Worm (Caenorhabditis elegans) whole organism, L1 larva: Measurements from ENCODE around the gene dct-7.

Source experiments
- C34B4.2 ChIP-seq: sonication (generic microtip); optimal IDR thresholded peaks from 2 replicates; lab custom pipeline; 2017; ENCODE audit warnings: mild to moderate bottlenecking, missing genetic modification characterization, missing compliant biosample characterization
- elt-3 ChIP-seq, 6 experiments: fragments of 150-350 bp in 1 of 6; sonication (generic microtip); optimal IDR thresholded peaks; 2 replicates each; lab custom pipeline; 2017 to 2018; ENCODE audit warnings: missing biosample characterization in 6 of 6, missing genetic modification characterization in 6 of 6, inconsistent platforms in 1 of 6
- fkh-10 ChIP-seq: sonication (generic microtip); optimal IDR thresholded peaks from 2 replicates; lab custom pipeline; 2017; ENCODE audit warnings: missing biosample characterization, missing genetic modification reagents, missing genetic modification characterization
- grh-1 ChIP-seq: fragments of 200-800 bp; sonication (Bioruptor generic); IDR thresholded peaks from 2 replicates; pipeline ENCODE4 v1.3.6; 2022; ENCODE audit warnings: missing genetic modification reagents, missing genetic modification characterization, missing compliant biosample characterization
- jun-1 ChIP-seq: fragments of 150-350 bp; optimal IDR thresholded peaks from 2 replicates; lab custom pipeline; 2014; ENCODE audit warnings: missing biosample characterization, missing genetic modification reagents, missing genetic modification characterization
- lin-13 ChIP-seq: fragments of 150-350 bp; optimal IDR thresholded peaks from 2 replicates; lab custom pipeline; 2014; ENCODE audit warnings: missing biosample characterization, missing genetic modification reagents, missing genetic modification characterization
- nhr-237 ChIP-seq: fragments of 150-350 bp; optimal IDR thresholded peaks from 2 replicates; lab custom pipeline; 2014; ENCODE audit warnings: missing biosample characterization, missing genetic modification characterization
- nhr-47 ChIP-seq: sonication (generic microtip); optimal IDR thresholded peaks from 2 replicates; lab custom pipeline; 2016; ENCODE audit warnings: mild to moderate bottlenecking, missing genetic modification characterization, moderate library complexity, missing compliant biosample characterization
- skn-1 ChIP-seq: fragments of 150-350 bp; optimal IDR thresholded peaks from 2 replicates; lab custom pipeline; 2014; ENCODE audit warnings: missing biosample characterization, missing genetic modification characterization

- TF ChIP-seq lin-13 (GFP tag; lab: Kevin White, UChicago) (no peak), elt-3 (tag; optimal IDR thresholded peaks at IDR 0.05; lab: Kevin White, UChicago) (no peak), jun-1 (no peak), skn-1 (tag; lab: Kevin White, UChicago) (no peak), fkh-10 (GFP tag; lab: Kevin White, UChicago) (no peak), grh-1 (GFP tag; lab: Robert Waterston, UW) (no peak), nhr-237 (tag; lab: Kevin White, UChicago) (no peak), nhr-47 (tag; lab: Kevin White, UChicago) (no peak), C34B4.2 (tag; lab: Kevin White, UChicago) (no peak)
Measured at ce11 chrIV:4317638-4318037, 27.3 kb upstream of the dct-7 start.
